Worm (Caenorhabditis elegans) whole organism, mixed stage, embryonic: ENCODE measurements around the gene T01D3.1.

ENCODE experiments used
- M03D4.4 ChIP-seq: sonication (generic microtip); optimal IDR thresholded peaks from 2 replicates; lab custom pipeline; 2017; ENCODE audit warnings: mild to moderate bottlenecking, missing genetic modification characterization, missing compliant biosample characterization
- bed-3 ChIP-seq: fragments of 200-800 bp; sonication (Bioruptor generic); optimal IDR thresholded peaks from 3 replicates; lab custom pipeline; 2018; ENCODE audit warnings: mild to moderate bottlenecking, missing genetic modification characterization, moderate library complexity, missing compliant biosample characterization
- blmp-1 ChIP-seq: fragments of 150-350 bp; optimal IDR thresholded peaks from 2 replicates; lab custom pipeline; 2014; ENCODE audit warnings: missing biosample characterization, missing genetic modification characterization
- ceh-39 ChIP-seq: fragments of 150-350 bp; optimal IDR thresholded peaks from 2 replicates; lab custom pipeline; 2014; ENCODE audit warnings: missing biosample characterization, missing genetic modification characterization
- ceh-43 ChIP-seq: fragments of 200-800 bp; sonication (Bioruptor generic); optimal IDR thresholded peaks from 2 replicates; lab custom pipeline; 2018; ENCODE audit warnings: mild to moderate bottlenecking, missing genetic modification characterization, moderate library complexity, missing compliant biosample characterization
- ceh-83 ChIP-seq: fragments of 200-800 bp; sonication (Bioruptor generic); optimal IDR thresholded peaks from 2 replicates; lab custom pipeline; 2018; ENCODE audit warnings: mild to moderate bottlenecking, missing genetic modification characterization, missing compliant biosample characterization
- ces-1 ChIP-seq: fragments of 150-350 bp; optimal IDR thresholded peaks from 2 replicates; lab custom pipeline; 2014; ENCODE audit warnings: missing biosample characterization, missing genetic modification reagents, missing genetic modification characterization
- cnd-1 ChIP-seq: fragments of 200-800 bp; sonication (Bioruptor generic); optimal IDR thresholded peaks from 2 replicates; lab custom pipeline; 2018; ENCODE audit warnings: mild to moderate bottlenecking, missing genetic modification characterization, missing compliant biosample characterization
- drap-1 ChIP-seq: fragments of 200-800 bp; sonication (Bioruptor generic); optimal IDR thresholded peaks from 3 replicates; lab custom pipeline; 2018; ENCODE audit warnings: mild to moderate bottlenecking, missing genetic modification characterization, missing compliant biosample characterization
- elt-1 ChIP-seq: sonication (generic microtip); optimal IDR thresholded peaks from 2 replicates; lab custom pipeline; 2017; ENCODE audit warnings: missing genetic modification characterization, mild to moderate bottlenecking, missing compliant biosample characterization, antibody characterized with exemption, moderate library complexity, borderline replicate concordance; ENCODE audit not compliant: insufficient read depth
- elt-3 ChIP-seq: fragments of 150-350 bp; optimal IDR thresholded peaks from 2 replicates; lab custom pipeline; 2014; ENCODE audit warnings: missing biosample characterization, missing genetic modification characterization
- ham-2 ChIP-seq: fragments of 200-800 bp; sonication (Bioruptor generic); optimal IDR thresholded peaks from 2 replicates; lab custom pipeline; 2018; ENCODE audit warnings: mild to moderate bottlenecking, missing genetic modification characterization, missing compliant biosample characterization
- hlh-1 ChIP-seq: fragments of 150-350 bp; optimal IDR thresholded peaks from 2 replicates; lab custom pipeline; 2014; ENCODE audit warnings: missing biosample characterization, missing genetic modification reagents, missing genetic modification characterization
- lin-13 ChIP-seq: fragments of 150-350 bp; optimal IDR thresholded peaks from 2 replicates; lab custom pipeline; 2014; ENCODE audit warnings: missing biosample characterization, missing genetic modification characterization
- lin-32 ChIP-seq: fragments of 200-800 bp; sonication (Bioruptor generic); optimal IDR thresholded peaks from 2 replicates; lab custom pipeline; 2018; ENCODE audit warnings: mild to moderate bottlenecking, missing genetic modification characterization, missing compliant biosample characterization
- lsy-2 ChIP-seq: fragments of 150-350 bp; optimal IDR thresholded peaks from 2 replicates; lab custom pipeline; 2014; ENCODE audit warnings: missing biosample characterization, missing genetic modification characterization
- mab-5 ChIP-seq: fragments of 150-350 bp; optimal IDR thresholded peaks from 2 replicates; lab custom pipeline; 2014; ENCODE audit warnings: missing biosample characterization, missing genetic modification characterization
- mep-1 ChIP-seq: fragments of 150-350 bp; optimal IDR thresholded peaks from 2 replicates; lab custom pipeline; 2017; ENCODE audit warnings: missing biosample characterization, missing genetic modification reagents, missing genetic modification characterization, inconsistent platforms
- mls-2 ChIP-seq: sonication (generic microtip); optimal IDR thresholded peaks from 2 replicates; lab custom pipeline; 2016; ENCODE audit warnings: mild to moderate bottlenecking, missing genetic modification characterization, moderate library complexity, missing compliant biosample characterization
- nhr-12 ChIP-seq: fragments of 150-350 bp; optimal IDR thresholded peaks from 2 replicates; lab custom pipeline; 2014; ENCODE audit warnings: missing biosample characterization, missing genetic modification characterization
- nhr-2 ChIP-seq: fragments of 150-350 bp; optimal IDR thresholded peaks from 2 replicates; lab custom pipeline; 2014; ENCODE audit warnings: missing biosample characterization, missing genetic modification characterization
- nhr-237 ChIP-seq: fragments of 150-350 bp; optimal IDR thresholded peaks from 2 replicates; lab custom pipeline; 2014; ENCODE audit warnings: missing biosample characterization, missing genetic modification characterization
- nhr-28 ChIP-seq: fragments of 150-350 bp; optimal IDR thresholded peaks from 2 replicates; lab custom pipeline; 2014; ENCODE audit warnings: missing biosample characterization, missing genetic modification characterization
- nhr-76 ChIP-seq: sonication (generic microtip); optimal IDR thresholded peaks from 2 replicates; lab custom pipeline; 2017; ENCODE audit warnings: missing biosample characterization, missing genetic modification characterization
- pha-4 ChIP-seq: fragments of 150-350 bp; optimal IDR thresholded peaks from 2 replicates; lab custom pipeline; 2018; ENCODE audit warnings: missing biosample characterization, missing genetic modification reagents, missing genetic modification characterization
- sem-2 ChIP-seq: fragments of 200-800 bp; sonication (Bioruptor generic); optimal IDR thresholded peaks from 2 replicates; lab custom pipeline; 2018; ENCODE audit warnings: mild to moderate bottlenecking, missing genetic modification characterization, missing compliant biosample characterization
- snpc-4 ChIP-seq: fragments of 150-350 bp; optimal IDR thresholded peaks from 2 replicates; lab custom pipeline; 2014; ENCODE audit warnings: missing biosample characterization, missing genetic modification characterization
- sptf-1 ChIP-seq: sonication (generic microtip); optimal IDR thresholded peaks from 2 replicates; lab custom pipeline; 2017; ENCODE audit warnings: mild to moderate bottlenecking, missing genetic modification characterization, moderate library complexity, missing compliant biosample characterization
- unc-120 ChIP-seq: sonication (generic microtip); optimal IDR thresholded peaks from 2 replicates; lab custom pipeline; 2017; ENCODE audit warnings: missing genetic modification characterization, missing compliant biosample characterization; ENCODE audit not compliant: poor library complexity, severe bottlenecking
- unc-39 ChIP-seq: fragments of 150-350 bp; optimal IDR thresholded peaks from 2 replicates; lab custom pipeline; 2014; ENCODE audit warnings: missing biosample characterization, missing genetic modification characterization
- unc-62 ChIP-seq: fragments of 150-350 bp; optimal IDR thresholded peaks from 2 replicates; lab custom pipeline; 2014; ENCODE audit warnings: missing biosample characterization, missing genetic modification reagents, missing genetic modification characterization
- zip-8 ChIP-seq: fragments of 150-350 bp; optimal IDR thresholded peaks from 2 replicates; lab custom pipeline; 2014; ENCODE audit warnings: missing biosample characterization, missing genetic modification characterization
- ztf-11 ChIP-seq: fragments of 150-350 bp; optimal IDR thresholded peaks from 2 replicates; lab custom pipeline; 2014; ENCODE audit warnings: missing biosample characterization, missing genetic modification characterization

Gene T01D3.1

DNA sequence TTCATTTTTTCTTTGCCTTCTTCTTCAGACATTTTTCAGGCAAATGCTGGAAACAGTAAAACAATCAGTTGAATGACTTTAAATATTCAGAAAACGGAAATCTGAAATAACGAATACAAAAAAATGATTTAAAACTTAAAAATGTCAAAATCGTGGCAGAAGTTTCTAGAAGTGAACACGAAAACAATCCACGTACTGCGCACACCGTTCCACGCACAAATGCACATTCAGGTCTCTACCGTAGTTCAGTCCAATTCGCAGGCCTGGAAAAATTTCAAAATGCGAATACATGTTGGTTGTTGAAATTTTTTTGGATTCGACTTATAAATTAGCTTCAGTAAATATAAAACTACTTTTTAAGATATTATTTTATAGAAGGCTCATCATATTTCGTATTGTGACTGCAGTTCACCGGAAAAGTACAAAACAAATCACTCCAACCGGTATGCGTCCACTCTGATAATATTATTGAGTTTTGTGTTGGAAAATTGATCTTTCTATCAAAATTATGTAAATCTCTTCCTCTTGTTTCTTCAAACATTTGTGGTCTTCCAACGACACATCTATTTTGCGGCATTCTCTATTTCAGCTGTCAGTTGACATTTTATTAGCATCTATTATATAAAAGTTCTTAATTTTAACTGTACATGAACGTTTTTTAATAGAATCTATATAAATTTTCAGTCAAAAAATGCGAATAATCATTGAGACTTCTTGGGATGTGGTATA lies 17.6 kb upstream of the T01D3.1 start, which contains the start of the genes mip-2 and F58G11.4:
mip-2 (minus strand) TSS at position 48 of the 729 bp plus-strand sequence.
F58G11.4 (plus strand) TSS at position 679 of the 729 bp plus-strand sequence.
- TF ChIP-seq mep-1 = no peak
- no peak for TF ChIP-seq sptf-1
- no peak for TF ChIP-seq ham-2 (GFP tag; lab: Kevin White, UChicago)
- no peak for TF ChIP-seq bed-3 (GFP tag; lab: Kevin White, UChicago)
- no peak for TF ChIP-seq sem-2 (GFP tag; lab: Kevin White, UChicago)
- no peak for TF ChIP-seq nhr-12 (tag; lab: Kevin White, UChicago)
- TF ChIP-seq ceh-39 (tag; lab: Kevin White, UChicago) = no peak
- no peak for TF ChIP-seq unc-62 (GFP tag; lab: Kevin White, UChicago)
- no peak for TF ChIP-seq nhr-2 (tag; lab: Kevin White, UChicago)
- TF ChIP-seq lin-32 (GFP tag; lab: Kevin White, UChicago) = no peak
- no peak for TF ChIP-seq M03D4.4 (tag; lab: Kevin White, UChicago)
- TF ChIP-seq lsy-2 (tag; lab: Kevin White, UChicago) = no peak
- no peak for TF ChIP-seq zip-8 (tag; lab: Kevin White, UChicago)
- TF ChIP-seq elt-3 (tag; lab: Kevin White, UChicago) = no peak
- TF ChIP-seq unc-120 (tag; lab: Kevin White, UChicago) = no peak
- TF ChIP-seq blmp-1 (tag; lab: Kevin White, UChicago) = no peak
- no peak for TF ChIP-seq mab-5 (tag; lab: Kevin White, UChicago)

DNA sequence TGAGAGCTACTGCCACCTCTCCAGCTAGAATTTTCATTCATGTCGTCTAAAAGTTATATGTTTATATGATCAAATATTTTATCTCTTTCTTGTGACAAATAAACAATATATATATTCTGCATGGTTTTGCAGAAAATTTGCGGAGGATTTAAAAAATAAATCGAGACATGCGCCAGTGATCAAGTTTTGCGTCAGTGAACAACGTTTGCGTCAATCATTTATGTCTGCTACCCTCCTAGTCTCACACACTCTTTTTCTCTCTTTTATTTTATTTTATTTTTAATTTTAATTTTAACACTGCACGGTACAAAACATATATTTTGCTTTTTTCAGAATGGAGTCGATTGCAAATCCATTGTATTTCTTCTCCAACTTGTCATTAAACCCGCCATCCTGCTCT lies 11.2 kb upstream of the T01D3.1 start, which contains the start of the genes tag-65 and ccz-1:
tag-65 (minus strand) TSS at position 46 of the 400 bp plus-strand sequence.
ccz-1 (plus strand) TSS at position 334 of the 400 bp plus-strand sequence.
- TF ChIP-seq snpc-4 (no peak), mep-1 (peak; percentile 74), drap-1 (GFP tag; lab: Kevin White, UChicago) (no peak), hlh-1 (tag; lab: Kevin White, UChicago) (peak; percentile 36), unc-39 (tag; lab: Kevin White, UChicago) (no peak), zip-8 (tag; lab: Kevin White, UChicago) (no peak), sptf-1 (peak; percentile 60), lsy-2 (tag; lab: Kevin White, UChicago) (peak; percentile 74), nhr-237 (peak; percentile 78), lin-13 (tag; lab: Kevin White, UChicago) (peak; percentile 66), ceh-83 (GFP tag; lab: Kevin White, UChicago) (peak; percentile 34), elt-1 (tag; lab: Kevin White, UChicago) (no peak), nhr-2 (tag; lab: Kevin White, UChicago) (peak; percentile 4), mab-5 (tag; lab: Kevin White, UChicago) (peak; percentile 22), nhr-76 (tag; lab: Kevin White, UChicago) (no peak), unc-62 (GFP tag; lab: Kevin White, UChicago) (peak; percentile 60), pha-4 (tag; lab: Kevin White, UChicago) (peak; percentile 90), ces-1 (GFP tag; lab: Kevin White, UChicago) (peak; percentile 85)

DNA sequence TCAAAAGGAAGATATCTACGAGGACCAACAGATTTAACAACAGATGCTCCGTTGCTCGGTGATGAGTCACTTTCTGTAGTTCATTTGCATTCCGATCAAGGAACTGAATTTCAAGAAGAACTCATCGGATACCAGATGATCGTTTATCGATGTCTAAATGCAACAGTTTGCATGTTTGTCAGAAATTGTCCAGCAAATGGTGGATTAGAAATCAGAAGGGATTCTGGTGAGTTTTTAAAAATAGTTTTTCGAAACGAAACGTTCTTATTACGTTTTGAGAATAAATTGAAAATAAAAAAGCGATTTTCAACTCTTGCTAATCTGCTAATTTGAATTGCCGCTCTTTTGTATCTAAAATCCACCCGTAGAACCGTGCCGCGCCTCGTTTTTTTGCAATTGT lies 9.8 kb upstream of the T01D3.1 start:
- TF ChIP-seq ceh-83 (GFP tag; lab: Kevin White, UChicago) = no peak
- no peak for TF ChIP-seq mls-2 (tag; lab: Kevin White, UChicago)
- no peak for TF ChIP-seq nhr-28 (tag; lab: Kevin White, UChicago)
- no peak for TF ChIP-seq ceh-43 (GFP tag; lab: Kevin White, UChicago)
- no peak for TF ChIP-seq drap-1 (GFP tag; lab: Kevin White, UChicago)
- no peak for TF ChIP-seq unc-120 (tag; lab: Kevin White, UChicago)
- TF ChIP-seq lin-32 (GFP tag; lab: Kevin White, UChicago) = no peak
- no peak for TF ChIP-seq nhr-2 (tag; lab: Kevin White, UChicago)
- no peak for TF ChIP-seq ztf-11 (tag; lab: Kevin White, UChicago)
- TF ChIP-seq nhr-237 = no peak
- TF ChIP-seq blmp-1 (tag; lab: Kevin White, UChicago) = no peak

DNA sequence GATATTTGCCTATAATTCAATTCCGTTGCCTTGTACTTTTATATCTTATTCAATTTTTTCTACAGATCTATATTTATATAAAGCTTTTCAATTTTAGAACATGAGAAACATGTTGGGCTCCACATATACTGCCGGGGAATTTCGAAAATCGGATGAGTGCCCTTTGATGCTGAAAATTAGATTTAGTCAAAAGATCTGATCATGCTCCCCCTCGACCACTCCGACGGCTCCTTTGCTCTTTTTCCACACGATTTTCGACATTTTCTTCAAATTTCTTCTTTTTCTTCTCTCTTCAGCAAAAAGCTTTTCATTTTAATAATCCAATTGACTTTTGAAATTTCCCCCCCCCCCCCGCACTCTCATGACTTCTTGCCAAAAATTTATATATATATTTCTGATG lies 8.2 kb upstream of the T01D3.1 start:
- TF ChIP-seq ces-1 (GFP tag; lab: Kevin White, UChicago) (peak; percentile 86), cnd-1 (tag; lab: Kevin White, UChicago) (no peak)
